Worm (Caenorhabditis elegans): ENCODE measurements around the gene nspa-2.

- TF ChIP-seq pqm-1 (tag; optimal IDR thresholded peaks at IDR 0.05), result no peak
- no peak for TF ChIP-seq pag-3 (tag; optimal IDR thresholded peaks at IDR 0.05; ENCODE audit: borderline replicate concordance, insufficient read depth)
- no peak for TF ChIP-seq snpc-4 (tag; optimal IDR thresholded peaks at IDR 0.05)
Observed at ce11 chrV:14928248-14928647, 37.4 kb downstream of the nspa-2 start, which contains the start of gene srg-55.

All from whole organism, L1 larva.